Worm (Caenorhabditis elegans): ENCODE measurements around the gene hrpl-1.

ce11 chrII:6851938-6852337 is 46.6 kb upstream of the hrpl-1 start, which contains the start of gene C04A2.15:
- no peak for TF ChIP-seq ztf-11 (tag; optimal IDR thresholded peaks at IDR 0.05)
- TF ChIP-seq nhr-76 (tag; optimal IDR thresholded peaks at IDR 0.05): no peak
- no peak for TF ChIP-seq lsy-2 (tag; optimal IDR thresholded peaks at IDR 0.05)
- no peak for TF ChIP-seq nhr-12 (tag; optimal IDR thresholded peaks at IDR 0.05)
- no peak for TF ChIP-seq ces-1 (GFP tag; optimal IDR thresholded peaks at IDR 0.05)
